Fruit fly (Drosophila melanogaster) whole organism, prepupa: Measurements from ENCODE around the gene vig2.
A peak's percentile ranks its signal among the peaks of the same experiment; 100 is the strongest.

ENCODE experiments used
- Blimp-1 ChIP-seq: fragments of 200-800 bp; sonication (Bioruptor generic); optimal IDR thresholded peaks from 3 replicates; lab custom pipeline; 2017; ENCODE audit warnings: missing biosample characterization, missing genetic modification characterization, mild to moderate bottlenecking, moderate library complexity, missing genetic modification reagents
- CG10631 ChIP-seq: fragments of 200-800 bp; sonication (Bioruptor generic); optimal IDR thresholded peaks from 2 replicates; lab custom pipeline; 2016; ENCODE audit warnings: missing biosample characterization, missing genetic modification characterization
- CG10669 ChIP-seq: fragments of 200-800 bp; sonication (Bioruptor generic); optimal IDR thresholded peaks from 3 replicates; lab custom pipeline; 2018; ENCODE audit warnings: missing biosample characterization, mild to moderate bottlenecking, missing genetic modification characterization, moderate library complexity
- CG15336 ChIP-seq: fragments of 200-800 bp; sonication (Bioruptor generic); IDR thresholded peaks from 2 replicates; pipeline ENCODE4 v1.3.6; 2022; ENCODE audit warnings: missing biosample characterization, missing genetic modification characterization
- CG16779 ChIP-seq: fragments of 200-800 bp; sonication (Bioruptor generic); optimal IDR thresholded peaks from 3 replicates; lab custom pipeline; 2017; ENCODE audit warnings: missing biosample characterization, mild to moderate bottlenecking, missing genetic modification characterization
- CG31627 ChIP-seq: fragments of 200-800 bp; sonication (Bioruptor generic); optimal IDR thresholded peaks from 3 replicates; lab custom pipeline; 2016; ENCODE audit warnings: missing biosample characterization, missing genetic modification characterization
- CG32006 ChIP-seq: fragments of 200-800 bp; sonication (Bioruptor generic); optimal IDR thresholded peaks from 3 replicates; lab custom pipeline; 2017; ENCODE audit warnings: missing biosample characterization, mild to moderate bottlenecking, missing genetic modification characterization
- CG34406 ChIP-seq: fragments of 200-800 bp; sonication (Bioruptor generic); optimal IDR thresholded peaks from 3 replicates; lab custom pipeline; 2016; ENCODE audit warnings: missing biosample characterization, missing genetic modification characterization
- CG3919 ChIP-seq: fragments of 200-800 bp; sonication (Bioruptor generic); optimal IDR thresholded peaks from 3 replicates; lab custom pipeline; 2016; ENCODE audit warnings: missing biosample characterization, missing genetic modification characterization
- CG4318 ChIP-seq: fragments of 200-800 bp; sonication (Bioruptor generic); optimal IDR thresholded peaks from 3 replicates; lab custom pipeline; 2017; ENCODE audit warnings: missing biosample characterization, mild to moderate bottlenecking, missing genetic modification characterization
- CG6276 ChIP-seq: fragments of 200-800 bp; sonication (Bioruptor generic); optimal IDR thresholded peaks from 2 replicates; lab custom pipeline; 2017; ENCODE audit warnings: missing biosample characterization, mild to moderate bottlenecking, missing genetic modification characterization
- CG6792 ChIP-seq: fragments of 200-800 bp; sonication (Bioruptor generic); optimal IDR thresholded peaks from 3 replicates; lab custom pipeline; 2016; ENCODE audit warnings: missing biosample characterization, missing genetic modification characterization
- CG6808 ChIP-seq: fragments of 200-800 bp; sonication (Bioruptor generic); optimal IDR thresholded peaks from 3 replicates; lab custom pipeline; 2017; ENCODE audit warnings: missing biosample characterization, missing genetic modification characterization, mild to moderate bottlenecking, moderate library complexity, missing genetic modification reagents
- CG6854 ChIP-seq: fragments of 200-800 bp; sonication (Bioruptor generic); optimal IDR thresholded peaks from 2 replicates; lab custom pipeline; 2017; ENCODE audit warnings: missing biosample characterization, mild to moderate bottlenecking, missing genetic modification characterization
- CG7368 ChIP-seq: fragments of 200-800 bp; sonication (Bioruptor generic); optimal IDR thresholded peaks from 3 replicates; lab custom pipeline; 2016; ENCODE audit warnings: missing biosample characterization, missing genetic modification characterization
- CG8319 ChIP-seq: fragments of 200-800 bp; sonication (Bioruptor generic); optimal IDR thresholded peaks from 3 replicates; lab custom pipeline; 2016; ENCODE audit warnings: missing biosample characterization, missing genetic modification characterization
- CG8632 ChIP-seq: fragments of 200-800 bp; sonication (Bioruptor generic); optimal IDR thresholded peaks from 3 replicates; lab custom pipeline; 2016; ENCODE audit warnings: missing biosample characterization, missing genetic modification characterization
- Eip75B ChIP-seq: fragments of 200-800 bp; sonication (Bioruptor generic); optimal IDR thresholded peaks from 3 replicates; lab custom pipeline; 2016; ENCODE audit warnings: missing biosample characterization, missing genetic modification characterization
- Eip93F ChIP-seq: fragments of 200-800 bp; sonication (Bioruptor generic); optimal IDR thresholded peaks from 2 replicates; lab custom pipeline; 2016; ENCODE audit warnings: missing biosample characterization, mild to moderate bottlenecking, missing genetic modification characterization
- Ets21C ChIP-seq: fragments of 200-800 bp; sonication (Bioruptor generic); optimal IDR thresholded peaks from 3 replicates; lab custom pipeline; 2016; ENCODE audit warnings: missing biosample characterization, missing genetic modification characterization
- Ets96B ChIP-seq: fragments of 200-800 bp; optimal IDR thresholded peaks from 2 replicates; lab custom pipeline; 2019; ENCODE audit warnings: missing biosample characterization, mild to moderate bottlenecking, missing genetic modification characterization, moderate library complexity
- Gug ChIP-seq: fragments of 200-800 bp; sonication (Bioruptor generic); IDR thresholded peaks from 2 replicates; pipeline ENCODE4 v1.3.6; 2022; ENCODE audit warnings: missing biosample characterization, missing genetic modification characterization
- Hr38 ChIP-seq: sonication (Bioruptor generic); optimal IDR thresholded peaks from 2 replicates; lab custom pipeline; 2016; ENCODE audit warnings: missing biosample characterization, missing genetic modification characterization
- Met ChIP-seq: fragments of 200-800 bp; sonication (Bioruptor generic); optimal IDR thresholded peaks from 3 replicates; lab custom pipeline; 2016; ENCODE audit warnings: missing biosample characterization, missing genetic modification characterization
- OdsH ChIP-seq: fragments of 200-800 bp; sonication (Bioruptor generic); optimal IDR thresholded peaks from 3 replicates; lab custom pipeline; 2016; ENCODE audit warnings: missing biosample characterization, missing genetic modification characterization
- Smox ChIP-seq: fragments of 200-800 bp; sonication (Bioruptor generic); optimal IDR thresholded peaks from 3 replicates; lab custom pipeline; 2016; ENCODE audit warnings: missing biosample characterization, missing genetic modification characterization
- Sox102F ChIP-seq: fragments of 200-800 bp; sonication (Bioruptor generic); optimal IDR thresholded peaks from 2 replicates; lab custom pipeline; 2016; ENCODE audit warnings: missing biosample characterization, mild to moderate bottlenecking, missing genetic modification characterization
- Sox14 ChIP-seq: fragments of 200-800 bp; sonication (Bioruptor generic); optimal IDR thresholded peaks from 3 replicates; lab custom pipeline; 2016; ENCODE audit warnings: missing biosample characterization, missing genetic modification characterization
- Sox15 ChIP-seq: fragments of 200-800 bp; sonication (Bioruptor generic); optimal IDR thresholded peaks from 3 replicates; lab custom pipeline; 2016; ENCODE audit warnings: missing biosample characterization, missing genetic modification characterization
- achi ChIP-seq: fragments of 200-800 bp; sonication (Bioruptor generic); optimal IDR thresholded peaks from 3 replicates; lab custom pipeline; 2016; ENCODE audit warnings: missing biosample characterization, missing genetic modification characterization
- acj6 ChIP-seq: fragments of 200-800 bp; sonication (Bioruptor generic); optimal IDR thresholded peaks from 3 replicates; lab custom pipeline; 2016; ENCODE audit warnings: missing biosample characterization, missing genetic modification characterization
- dac ChIP-seq: fragments of 200-800 bp; sonication (Bioruptor generic); optimal IDR thresholded peaks from 2 replicates; lab custom pipeline; 2017; ENCODE audit warnings: missing biosample characterization, mild to moderate bottlenecking, missing genetic modification characterization
- dsx ChIP-seq: fragments of 200-800 bp; optimal IDR thresholded peaks from 3 replicates; lab custom pipeline; 2019; ENCODE audit warnings: missing biosample characterization, mild to moderate bottlenecking, missing genetic modification characterization, moderate library complexity; ENCODE audit not compliant: poor library complexity, severe bottlenecking
- eg ChIP-seq: fragments of 200-800 bp; sonication (Bioruptor generic); IDR thresholded peaks from 3 replicates; pipeline ENCODE4 v1.3.6; 2022; ENCODE audit warnings: missing biosample characterization, missing genetic modification characterization
- esn ChIP-seq: fragments of 200-800 bp; sonication (Bioruptor generic); optimal IDR thresholded peaks from 2 replicates; lab custom pipeline; 2016; ENCODE audit warnings: missing biosample characterization, mild to moderate bottlenecking, missing genetic modification characterization, moderate library complexity
- fd59A ChIP-seq: fragments of 200-800 bp; sonication (Bioruptor generic); optimal IDR thresholded peaks from 2 replicates; lab custom pipeline; 2017; ENCODE audit warnings: missing biosample characterization, mild to moderate bottlenecking, missing genetic modification characterization, missing genetic modification reagents
- fd85E ChIP-seq: fragments of 200-800 bp; sonication (Bioruptor generic); optimal IDR thresholded peaks from 3 replicates; lab custom pipeline; 2016; ENCODE audit warnings: missing biosample characterization, missing genetic modification characterization
- fkh ChIP-seq: fragments of 200-800 bp; sonication (Bioruptor generic); optimal IDR thresholded peaks from 3 replicates; lab custom pipeline; 2017; ENCODE audit warnings: missing biosample characterization, mild to moderate bottlenecking, missing genetic modification characterization, moderate library complexity
- lz ChIP-seq: fragments of 200-800 bp; sonication (Bioruptor generic); optimal IDR thresholded peaks from 3 replicates; lab custom pipeline; 2016; ENCODE audit warnings: missing biosample characterization, missing genetic modification characterization
- net ChIP-seq: fragments of 200-800 bp; sonication (Bioruptor generic); optimal IDR thresholded peaks from 3 replicates; lab custom pipeline; 2016; ENCODE audit warnings: missing biosample characterization, missing genetic modification characterization
- pdm3 ChIP-seq: fragments of 200-800 bp; sonication (Bioruptor generic); optimal IDR thresholded peaks from 3 replicates; lab custom pipeline; 2016; ENCODE audit warnings: missing biosample characterization, missing genetic modification characterization
- salr ChIP-seq, 2 experiments: fragments of 200-800 bp; sonication (Bioruptor generic); optimal IDR thresholded peaks; 3 replicates each; lab custom pipeline; 2016 to 2018; ENCODE audit warnings: missing biosample characterization in 2 of 2, missing genetic modification characterization in 2 of 2, mild to moderate bottlenecking in 1 of 2
- spab ChIP-seq: fragments of 200-800 bp; sonication (Bioruptor generic); optimal IDR thresholded peaks from 2 replicates; lab custom pipeline; 2017; ENCODE audit warnings: missing biosample characterization, mild to moderate bottlenecking, missing genetic modification characterization, missing genetic modification reagents
- ss ChIP-seq, 2 experiments: fragments of 200-800 bp; sonication (Bioruptor generic); optimal IDR thresholded peaks; 2 replicates in 1 of 2; 3 replicates in 1 of 2; lab custom pipeline; 2017 to 2018; ENCODE audit warnings: mild to moderate bottlenecking in 2 of 2, missing biosample characterization in 2 of 2, missing genetic modification characterization in 2 of 2, moderate library complexity in 1 of 2
- svp ChIP-seq: fragments of 200-800 bp; sonication (Bioruptor generic); peaks from one replicate; lab custom pipeline; 2016; ENCODE audit warnings: missing biosample characterization, missing genetic modification characterization
- topi ChIP-seq: fragments of 200-800 bp; sonication (Bioruptor generic); optimal IDR thresholded peaks from 3 replicates; lab custom pipeline; 2016; ENCODE audit warnings: missing biosample characterization, missing genetic modification characterization
- vri ChIP-seq: fragments of 200-800 bp; sonication (Bioruptor generic); optimal IDR thresholded peaks from 3 replicates; lab custom pipeline; 2016; ENCODE audit warnings: missing biosample characterization, mild to moderate bottlenecking, missing genetic modification characterization

vig2 gene

dm6 chr3R:25172976-25173375 is 49.8 kb downstream of the vig2 start:
- no peak for TF ChIP-seq CG10631 (GFP tag; lab: Kevin White, UChicago)
- TF ChIP-seq fkh (GFP tag; lab: Kevin White, UChicago), result no peak
- no peak for TF ChIP-seq Sox14 (GFP tag; lab: Kevin White, UChicago)
- TF ChIP-seq Blimp-1 (GFP tag; lab: Kevin White, UChicago), result no peak
- no peak for TF ChIP-seq Ets96B (tag; lab: Kevin White, UChicago)
- TF ChIP-seq spab (GFP tag; lab: Kevin White, UChicago), result no peak
- no peak for TF ChIP-seq dac (GFP tag; lab: Kevin White, UChicago)
- TF ChIP-seq CG10669 (GFP tag; lab: Kevin White, UChicago), result no peak
- no peak for TF ChIP-seq achi
- TF ChIP-seq Sox15, result no peak
- no peak for TF ChIP-seq eg
- TF ChIP-seq fd85E (GFP tag; lab: Kevin White, UChicago), result no peak
- TF ChIP-seq fd59A (GFP tag; lab: Kevin White, UChicago), result no peak
- TF ChIP-seq Sox102F (GFP tag; lab: Kevin White, UChicago), result no peak
- TF ChIP-seq CG31627 (GFP tag; lab: Kevin White, UChicago), result no peak
- TF ChIP-seq ss (GFP tag; optimal IDR thresholded peaks at IDR 0.05; lab: Kevin White, UChicago), result no peak
- TF ChIP-seq Met (GFP tag; lab: Kevin White, UChicago), result no peak
- TF ChIP-seq svp (GFP tag; lab: Kevin White, UChicago), result no peak

- TF ChIP-seq CG6276 (no peak), CG32006 (GFP tag; lab: Kevin White, UChicago) (peak; percentile 18), CG6792 (GFP tag; lab: Kevin White, UChicago) (peak; percentile 58), Eip93F (GFP tag; lab: Kevin White, UChicago) (no peak), CG34406 (peak; percentile 31), salr (GFP tag; optimal IDR thresholded peaks at IDR 0.05; lab: Kevin White, UChicago) (peak in 1 of 2 experiments; percentile 38), CG4318 (GFP tag; lab: Kevin White, UChicago) (no peak), Blimp-1 (GFP tag; lab: Kevin White, UChicago) (peak; percentile 9), vri (peak; percentile 30), ss (GFP tag; optimal IDR thresholded peaks at IDR 0.05; lab: Kevin White, UChicago) (peak; percentile 26 to 55), CG10669 (GFP tag; lab: Kevin White, UChicago) (peak; percentile 70), Gug (GFP tag; lab: Robert Waterston, UW) (no peak), Hr38 (no peak), Smox (GFP tag; lab: Kevin White, UChicago) (peak; percentile 70), CG8319 (GFP tag; lab: Kevin White, UChicago) (peak; percentile 14), esn (GFP tag; lab: Kevin White, UChicago) (peak; percentile 76), spab (GFP tag; lab: Kevin White, UChicago) (peak; percentile 67), CG15336 (GFP tag; lab: Robert Waterston, UW) (0 out of 2 replicates have a peak, but pooled peaks have one; percentile 11), CG10631 (GFP tag; lab: Kevin White, UChicago) (peak; percentile 50), fd59A (GFP tag; lab: Kevin White, UChicago) (peak; percentile 40), Ets21C (GFP tag; lab: Kevin White, UChicago) (peak; percentile 63), acj6 (GFP tag; lab: Kevin White, UChicago) (peak; percentile 59), Ets96B (tag; lab: Kevin White, UChicago) (peak; percentile 69), CG7368 (GFP tag; lab: Kevin White, UChicago) (peak; percentile 35), pdm3 (GFP tag; lab: Kevin White, UChicago) (peak; percentile 56), dsx (GFP tag; lab: Kevin White, UChicago) (peak; percentile 58), fkh (GFP tag; lab: Kevin White, UChicago) (no peak), Sox15 (peak; percentile 40), CG16779 (tag; lab: Kevin White, UChicago) (peak; percentile 23), achi (peak; percentile 46), lz (peak; percentile 73), CG31627 (GFP tag; lab: Kevin White, UChicago) (peak; percentile 72), CG6808 (peak; percentile 73), topi (GFP tag; lab: Kevin White, UChicago) (peak; percentile 68), CG8632 (peak; percentile 50), eg (no peak), OdsH (peak; percentile 47), CG3919 (GFP tag; lab: Kevin White, UChicago) (peak; percentile 58), CG6854 (GFP tag; lab: Kevin White, UChicago) (no peak), Eip75B (GFP tag; lab: Kevin White, UChicago) (peak; percentile 63), net (GFP tag; lab: Kevin White, UChicago) (peak; percentile 40), svp (GFP tag; lab: Kevin White, UChicago) (peak; percentile 87)
These were observed 51.1 kb downstream of the vig2 start for dm6 chr3R:25174244-25174643.
